Worm (Caenorhabditis elegans): ENCODE data around the gene F35B3.4.

DNA sequence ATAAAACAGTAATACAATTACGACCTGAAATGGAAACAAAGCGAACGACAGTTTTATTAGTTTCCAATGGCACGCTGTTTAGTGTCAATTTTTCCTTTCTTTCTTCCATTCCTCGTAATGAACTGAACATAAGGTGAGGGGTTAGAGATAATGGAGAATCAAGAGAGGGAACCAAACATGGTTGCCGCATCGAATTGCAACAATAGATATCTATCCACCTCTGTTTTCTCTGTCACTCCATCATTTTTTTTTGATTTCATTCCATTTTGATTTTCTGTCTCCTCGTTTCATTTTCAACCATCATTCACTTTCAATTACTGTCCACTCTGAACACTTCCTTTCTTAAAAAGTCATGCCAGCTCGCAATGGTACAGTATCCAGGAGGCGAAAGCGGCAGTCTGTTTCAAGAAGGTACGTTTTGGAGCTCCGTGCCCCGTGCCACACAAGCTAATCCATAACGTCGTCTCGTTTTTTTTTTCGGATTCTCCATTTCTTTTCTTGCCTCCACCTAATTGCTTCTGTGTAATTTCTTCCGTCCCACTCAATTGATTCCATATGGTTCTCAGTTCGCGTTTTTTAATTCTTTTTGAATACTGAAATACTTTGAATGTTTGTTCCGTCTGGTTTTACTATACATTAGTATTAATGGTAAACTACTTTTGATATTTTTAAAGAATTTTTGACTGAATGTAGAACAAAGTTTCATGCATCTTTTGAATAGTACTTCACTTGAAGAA, 25.4 kb downstream of the F35B3.4 start:
- TF ChIP-seq unc-62 (GFP tag; optimal IDR thresholded peaks at IDR 0.05 in 1 of 2) (peak in 1 of 2 experiments; percentile 81), unc-62 (tag; optimal IDR thresholded peaks at IDR 0.05) (no peak), hlh-30 (tag; optimal IDR thresholded peaks at IDR 0.05; ENCODE audit: insufficient read depth) (no peak), fkh-10 (GFP tag; optimal IDR thresholded peaks at IDR 0.05) (no peak), set-16 (GFP tag; IDR thresholded peaks at IDR 0.05) (no peak), mxl-3 (GFP tag; optimal IDR thresholded peaks at IDR 0.05) (peak; percentile 34), skn-1 (tag; optimal IDR thresholded peaks at IDR 0.05) (no peak), ceh-82 (tag; optimal IDR thresholded peaks at IDR 0.05) (no peak), nhr-42 (GFP tag; IDR thresholded peaks at IDR 0.05) (no peak), pqm-1 (tag; optimal IDR thresholded peaks at IDR 0.05) (no peak)
